Worm (Caenorhabditis elegans): ENCODE results near the gene gap-1.

ce11 chrX:2226875-2227355 lies 34.6 kb downstream of the gap-1 start:
- TF ChIP-seq nhr-12 (tag; optimal IDR thresholded peaks at IDR 0.05) = no peak
- TF ChIP-seq nhr-237 (tag; optimal IDR thresholded peaks at IDR 0.05) = peak; percentile 23
- peak; percentile 17 for TF ChIP-seq blmp-1 (tag; optimal IDR thresholded peaks at IDR 0.05)
- peak; percentile 0 for TF ChIP-seq sox-4 (tag; optimal IDR thresholded peaks at IDR 0.05)
- TF ChIP-seq nhr-90 (tag; optimal IDR thresholded peaks at IDR 0.05; ENCODE audit: poor library complexity) = peak; percentile 76
- peak in 1 of 2 experiments; percentile 69 for TF ChIP-seq mdl-1 (tag; optimal IDR thresholded peaks at IDR 0.05)
- no peak for TF ChIP-seq vab-15 (tag; optimal IDR thresholded peaks at IDR 0.05)
- peak; percentile 14 to 41 for TF ChIP-seq efl-1 (optimal IDR thresholded peaks at IDR 0.05)
- peak in 1 of 2 experiments; percentile 94 for TF ChIP-seq efl-1 (GFP tag; optimal IDR thresholded peaks at IDR 0.05 in 1 of 2)
